Fruit fly (Drosophila melanogaster) whole organism, prepupa: Measurements from ENCODE around the gene Taf9.
A peak's percentile ranks its signal among the peaks of the same experiment; 100 is the strongest.

Experiments
- Blimp-1 ChIP-seq: fragments of 200-800 bp; sonication (Bioruptor generic); optimal IDR thresholded peaks from 3 replicates; lab custom pipeline; 2017; ENCODE audit warnings: missing biosample characterization, missing genetic modification characterization, mild to moderate bottlenecking, moderate library complexity, missing genetic modification reagents
- CG10631 ChIP-seq: fragments of 200-800 bp; sonication (Bioruptor generic); optimal IDR thresholded peaks from 2 replicates; lab custom pipeline; 2016; ENCODE audit warnings: missing biosample characterization, missing genetic modification characterization
- CG10669 ChIP-seq: fragments of 200-800 bp; sonication (Bioruptor generic); optimal IDR thresholded peaks from 3 replicates; lab custom pipeline; 2018; ENCODE audit warnings: missing biosample characterization, mild to moderate bottlenecking, missing genetic modification characterization, moderate library complexity
- CG11902 ChIP-seq: fragments of 200-800 bp; sonication (Bioruptor generic); optimal IDR thresholded peaks from 3 replicates; lab custom pipeline; 2016; ENCODE audit warnings: missing biosample characterization, missing genetic modification characterization
- CG15336 ChIP-seq: fragments of 200-800 bp; sonication (Bioruptor generic); IDR thresholded peaks from 2 replicates; pipeline ENCODE4 v1.3.6; 2022; ENCODE audit warnings: missing biosample characterization, missing genetic modification characterization
- CG16779 ChIP-seq: fragments of 200-800 bp; sonication (Bioruptor generic); optimal IDR thresholded peaks from 3 replicates; lab custom pipeline; 2017; ENCODE audit warnings: missing biosample characterization, mild to moderate bottlenecking, missing genetic modification characterization
- CG3032 ChIP-seq: fragments of 200-800 bp; optimal IDR thresholded peaks from 2 replicates; lab custom pipeline; 2019; ENCODE audit warnings: missing biosample characterization, mild to moderate bottlenecking, missing genetic modification characterization, moderate library complexity
- CG32006 ChIP-seq: fragments of 200-800 bp; sonication (Bioruptor generic); optimal IDR thresholded peaks from 3 replicates; lab custom pipeline; 2017; ENCODE audit warnings: missing biosample characterization, mild to moderate bottlenecking, missing genetic modification characterization
- CG6163 ChIP-seq: fragments of 200-800 bp; sonication (Bioruptor generic); IDR thresholded peaks from 3 replicates; pipeline ENCODE4 v1.3.6; 2022; ENCODE audit warnings: missing biosample characterization, missing genetic modification characterization
- CG6276 ChIP-seq: fragments of 200-800 bp; sonication (Bioruptor generic); optimal IDR thresholded peaks from 2 replicates; lab custom pipeline; 2017; ENCODE audit warnings: missing biosample characterization, mild to moderate bottlenecking, missing genetic modification characterization
- CG6792 ChIP-seq: fragments of 200-800 bp; sonication (Bioruptor generic); optimal IDR thresholded peaks from 3 replicates; lab custom pipeline; 2016; ENCODE audit warnings: missing biosample characterization, missing genetic modification characterization
- CG6808 ChIP-seq: fragments of 200-800 bp; sonication (Bioruptor generic); optimal IDR thresholded peaks from 3 replicates; lab custom pipeline; 2017; ENCODE audit warnings: missing biosample characterization, missing genetic modification characterization, mild to moderate bottlenecking, moderate library complexity, missing genetic modification reagents
- CG6854 ChIP-seq: fragments of 200-800 bp; sonication (Bioruptor generic); optimal IDR thresholded peaks from 2 replicates; lab custom pipeline; 2017; ENCODE audit warnings: missing biosample characterization, mild to moderate bottlenecking, missing genetic modification characterization
- CG7368 ChIP-seq: fragments of 200-800 bp; sonication (Bioruptor generic); optimal IDR thresholded peaks from 3 replicates; lab custom pipeline; 2016; ENCODE audit warnings: missing biosample characterization, missing genetic modification characterization
- CG8119 ChIP-seq: fragments of 200-800 bp; sonication (Bioruptor generic); IDR thresholded peaks from 3 replicates; pipeline ENCODE4 v1.3.6; 2022; ENCODE audit warnings: missing biosample characterization, missing genetic modification characterization
- CG8632 ChIP-seq: fragments of 200-800 bp; sonication (Bioruptor generic); optimal IDR thresholded peaks from 3 replicates; lab custom pipeline; 2016; ENCODE audit warnings: missing biosample characterization, missing genetic modification characterization
- Eip78C ChIP-seq: fragments of 200-800 bp; sonication (Bioruptor generic); peaks from one replicate; lab custom pipeline; 2016; ENCODE audit warnings: missing biosample characterization, missing genetic modification characterization
- Ets96B ChIP-seq: fragments of 200-800 bp; optimal IDR thresholded peaks from 2 replicates; lab custom pipeline; 2019; ENCODE audit warnings: missing biosample characterization, mild to moderate bottlenecking, missing genetic modification characterization, moderate library complexity
- Hr38 ChIP-seq: sonication (Bioruptor generic); optimal IDR thresholded peaks from 2 replicates; lab custom pipeline; 2016; ENCODE audit warnings: missing biosample characterization, missing genetic modification characterization
- Hr39 ChIP-seq: fragments of 200-800 bp; sonication (Bioruptor generic); optimal IDR thresholded peaks from 2 replicates; lab custom pipeline; 2016; ENCODE audit warnings: missing biosample characterization, missing genetic modification characterization
- Hr4 ChIP-seq: fragments of 200-800 bp; sonication (Bioruptor generic); optimal IDR thresholded peaks from 3 replicates; lab custom pipeline; 2016; ENCODE audit warnings: missing biosample characterization, missing genetic modification characterization
- Lpt ChIP-seq: fragments of 200-800 bp; sonication (Bioruptor generic); optimal IDR thresholded peaks from 3 replicates; lab custom pipeline; 2016; ENCODE audit warnings: missing biosample characterization, missing genetic modification characterization
- OdsH ChIP-seq: fragments of 200-800 bp; sonication (Bioruptor generic); optimal IDR thresholded peaks from 3 replicates; lab custom pipeline; 2016; ENCODE audit warnings: missing biosample characterization, missing genetic modification characterization
- Smox ChIP-seq: fragments of 200-800 bp; sonication (Bioruptor generic); optimal IDR thresholded peaks from 3 replicates; lab custom pipeline; 2016; ENCODE audit warnings: missing biosample characterization, missing genetic modification characterization
- Sox102F ChIP-seq: fragments of 200-800 bp; sonication (Bioruptor generic); optimal IDR thresholded peaks from 2 replicates; lab custom pipeline; 2016; ENCODE audit warnings: missing biosample characterization, mild to moderate bottlenecking, missing genetic modification characterization
- Sox14 ChIP-seq: fragments of 200-800 bp; sonication (Bioruptor generic); optimal IDR thresholded peaks from 3 replicates; lab custom pipeline; 2016; ENCODE audit warnings: missing biosample characterization, missing genetic modification characterization
- Sox15 ChIP-seq: fragments of 200-800 bp; sonication (Bioruptor generic); optimal IDR thresholded peaks from 3 replicates; lab custom pipeline; 2016; ENCODE audit warnings: missing biosample characterization, missing genetic modification characterization
- dsx ChIP-seq: fragments of 200-800 bp; optimal IDR thresholded peaks from 3 replicates; lab custom pipeline; 2019; ENCODE audit warnings: missing biosample characterization, mild to moderate bottlenecking, missing genetic modification characterization, moderate library complexity; ENCODE audit not compliant: poor library complexity, severe bottlenecking
- eg ChIP-seq: fragments of 200-800 bp; sonication (Bioruptor generic); IDR thresholded peaks from 3 replicates; pipeline ENCODE4 v1.3.6; 2022; ENCODE audit warnings: missing biosample characterization, missing genetic modification characterization
- fd59A ChIP-seq: fragments of 200-800 bp; sonication (Bioruptor generic); optimal IDR thresholded peaks from 2 replicates; lab custom pipeline; 2017; ENCODE audit warnings: missing biosample characterization, mild to moderate bottlenecking, missing genetic modification characterization, missing genetic modification reagents
- fkh ChIP-seq: fragments of 200-800 bp; sonication (Bioruptor generic); optimal IDR thresholded peaks from 3 replicates; lab custom pipeline; 2017; ENCODE audit warnings: missing biosample characterization, mild to moderate bottlenecking, missing genetic modification characterization, moderate library complexity
- lz ChIP-seq: fragments of 200-800 bp; sonication (Bioruptor generic); optimal IDR thresholded peaks from 3 replicates; lab custom pipeline; 2016; ENCODE audit warnings: missing biosample characterization, missing genetic modification characterization
- pdm3 ChIP-seq: fragments of 200-800 bp; sonication (Bioruptor generic); optimal IDR thresholded peaks from 3 replicates; lab custom pipeline; 2016; ENCODE audit warnings: missing biosample characterization, missing genetic modification characterization
- spab ChIP-seq: fragments of 200-800 bp; sonication (Bioruptor generic); optimal IDR thresholded peaks from 2 replicates; lab custom pipeline; 2017; ENCODE audit warnings: missing biosample characterization, mild to moderate bottlenecking, missing genetic modification characterization, missing genetic modification reagents
- ss ChIP-seq, 2 experiments: fragments of 200-800 bp; sonication (Bioruptor generic); optimal IDR thresholded peaks; 2 replicates in 1 of 2; 3 replicates in 1 of 2; lab custom pipeline; 2017 to 2018; ENCODE audit warnings: mild to moderate bottlenecking in 2 of 2, missing biosample characterization in 2 of 2, missing genetic modification characterization in 2 of 2, moderate library complexity in 1 of 2
- svp ChIP-seq: fragments of 200-800 bp; sonication (Bioruptor generic); peaks from one replicate; lab custom pipeline; 2016; ENCODE audit warnings: missing biosample characterization, missing genetic modification characterization
- vri ChIP-seq: fragments of 200-800 bp; sonication (Bioruptor generic); optimal IDR thresholded peaks from 3 replicates; lab custom pipeline; 2016; ENCODE audit warnings: missing biosample characterization, mild to moderate bottlenecking, missing genetic modification characterization

The Taf9 gene

DNA sequence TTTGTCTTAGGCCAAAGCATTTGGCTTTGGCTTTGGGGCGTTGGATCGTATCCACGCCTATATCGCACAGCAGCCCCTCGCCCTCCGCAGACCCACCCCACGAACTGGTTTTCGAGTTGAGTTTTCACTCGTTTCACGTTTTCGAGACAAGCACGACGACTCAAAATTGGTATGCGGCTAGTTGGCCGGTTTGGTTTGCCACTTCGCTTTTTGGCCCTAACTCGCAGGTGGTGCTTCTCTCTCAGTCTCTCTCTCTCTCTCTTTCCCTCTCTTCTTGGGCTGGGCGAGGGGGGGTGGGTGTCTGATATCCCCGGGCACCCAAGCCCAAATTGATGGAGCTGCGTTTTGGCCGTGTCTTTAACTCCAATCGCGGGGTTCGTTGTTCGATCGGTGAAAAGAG, 8.0 kb upstream of the Taf9 start:
- TF ChIP-seq eg (0 out of 3 replicates have a peak, but pooled peaks have one; percentile 30), Blimp-1 (GFP tag; lab: Kevin White, UChicago) (no peak), CG6163 (GFP tag; lab: Robert Waterston, UW) (0 out of 3 replicates have a peak, but pooled peaks have one; percentile 16), Eip78C (peak; percentile 38)

DNA sequence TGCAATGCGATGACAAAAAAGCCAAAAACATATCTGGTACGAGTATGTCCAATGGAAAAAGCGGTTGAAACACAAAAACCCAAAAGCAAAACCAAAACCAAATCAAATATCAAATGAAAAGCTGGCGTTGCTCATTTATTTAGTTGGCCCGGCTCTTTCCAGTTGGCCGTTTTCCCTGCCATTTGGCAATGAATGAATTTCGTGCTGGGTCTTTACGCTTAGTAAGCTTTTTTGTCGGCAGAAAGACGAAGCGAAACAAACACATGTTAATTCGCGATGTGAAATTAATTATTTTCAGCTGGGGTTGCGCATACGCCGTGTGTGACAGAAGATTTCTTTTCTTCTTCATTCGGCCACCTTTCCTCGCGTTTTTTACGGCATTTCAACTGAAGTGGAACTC, 7.2 kb upstream of the Taf9 start:
- no peak for TF ChIP-seq CG3032 (tag; lab: Kevin White, UChicago)
- TF ChIP-seq Eip78C = peak; percentile 40
- TF ChIP-seq CG11902 (GFP tag; lab: Kevin White, UChicago) = no peak

DNA sequence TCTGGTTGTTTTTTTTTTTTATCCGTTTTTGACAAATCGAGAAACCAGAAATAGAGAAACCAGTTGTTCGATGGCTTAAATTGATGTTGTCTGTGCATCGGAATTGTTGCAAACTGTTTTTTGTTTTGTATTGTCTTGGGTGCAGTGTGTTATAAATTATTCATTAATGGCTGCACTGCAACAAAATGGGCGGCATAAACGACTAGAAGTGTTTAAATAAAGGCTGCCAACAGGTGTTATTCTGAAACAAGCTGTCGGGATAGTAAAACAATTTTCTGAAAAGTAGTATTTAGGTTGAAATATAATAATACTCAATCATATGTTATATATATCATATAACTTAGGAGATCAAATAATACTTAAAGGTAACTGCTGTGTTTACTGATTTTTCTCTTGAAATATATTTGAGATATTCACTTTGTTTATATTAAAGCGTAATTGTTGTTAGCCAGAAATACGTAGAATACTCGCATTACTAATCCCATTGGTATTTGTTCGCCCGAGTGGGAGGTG, 5.5 kb upstream of the Taf9 start:
- TF ChIP-seq CG32006 (GFP tag; lab: Kevin White, UChicago) (peak; percentile 52), Ets96B (tag; lab: Kevin White, UChicago) (peak; percentile 39), Hr38 (GFP tag; lab: Kevin White, UChicago) (no peak), ss (GFP tag; optimal IDR thresholded peaks at IDR 0.05; lab: Kevin White, UChicago) (peak in 1 of 2 experiments; percentile 60), spab (GFP tag; lab: Kevin White, UChicago) (peak; percentile 32), Eip78C (peak; percentile 64), CG15336 (peak; percentile 31; the same call in 1 of the 2 replicates), Hr39 (no peak), lz (no peak), Hr4 (GFP tag; lab: Kevin White, UChicago) (peak; percentile 21), svp (GFP tag; lab: Kevin White, UChicago) (no peak), CG6276 (peak; percentile 23), CG6792 (GFP tag; lab: Kevin White, UChicago) (no peak), CG6854 (GFP tag; lab: Kevin White, UChicago) (no peak), Sox14 (no peak), Lpt (GFP tag; lab: Kevin White, UChicago) (no peak), CG8119 (GFP tag; lab: Robert Waterston, UW) (0 out of 3 replicates have a peak, but pooled peaks have one; percentile 23), fd59A (peak; percentile 23), pdm3 (GFP tag; lab: Kevin White, UChicago) (no peak), Sox15 (GFP tag; lab: Kevin White, UChicago) (no peak), Sox102F (no peak), Smox (GFP tag; lab: Kevin White, UChicago) (no peak), CG7368 (no peak), CG16779 (tag; lab: Kevin White, UChicago) (no peak), CG3032 (tag; lab: Kevin White, UChicago) (peak; percentile 45), dsx (GFP tag; lab: Kevin White, UChicago) (peak; percentile 35), CG8632 (GFP tag; lab: Kevin White, UChicago) (peak; percentile 2), vri (no peak), OdsH (peak; percentile 58), CG10669 (peak; percentile 30), CG6808 (GFP tag; lab: Kevin White, UChicago) (peak; percentile 43), fkh (GFP tag; lab: Kevin White, UChicago) (no peak), Blimp-1 (GFP tag; lab: Kevin White, UChicago) (no peak), CG6163 (GFP tag; lab: Robert Waterston, UW) (no peak; the same call in 2 of the 3 replicates), CG10631 (GFP tag; lab: Kevin White, UChicago) (peak; percentile 22)
- TF ChIP-seq, all 60 proteins: peak for 17
